Worm (Caenorhabditis elegans) whole organism, L4/young adult: ENCODE results near the gene frh-1.
"Not testable (repeated sequence)": the region's sequence is repeated elsewhere in the genome, so short reads cannot be mapped to it uniquely, and the experiment has no call there.

Source experiments
- W03F9.2 ChIP-seq: fragments of 150-350 bp; optimal IDR thresholded peaks from 2 replicates; lab custom pipeline; 2014; ENCODE audit warnings: missing biosample characterization, missing genetic modification characterization
- dao-5 ChIP-seq: sonication (generic microtip); optimal IDR thresholded peaks from 2 replicates; lab custom pipeline; 2016; ENCODE audit warnings: missing genotype, missing genetic modification characterization, moderate library complexity, missing compliant biosample characterization
- him-1 ChIP-seq: sonication (generic microtip); optimal IDR thresholded peaks from 2 replicates; lab custom pipeline; 2016; ENCODE audit warnings: missing genotype, missing genetic modification reagents, missing genetic modification characterization, missing compliant biosample characterization

frh-1 gene

DNA sequence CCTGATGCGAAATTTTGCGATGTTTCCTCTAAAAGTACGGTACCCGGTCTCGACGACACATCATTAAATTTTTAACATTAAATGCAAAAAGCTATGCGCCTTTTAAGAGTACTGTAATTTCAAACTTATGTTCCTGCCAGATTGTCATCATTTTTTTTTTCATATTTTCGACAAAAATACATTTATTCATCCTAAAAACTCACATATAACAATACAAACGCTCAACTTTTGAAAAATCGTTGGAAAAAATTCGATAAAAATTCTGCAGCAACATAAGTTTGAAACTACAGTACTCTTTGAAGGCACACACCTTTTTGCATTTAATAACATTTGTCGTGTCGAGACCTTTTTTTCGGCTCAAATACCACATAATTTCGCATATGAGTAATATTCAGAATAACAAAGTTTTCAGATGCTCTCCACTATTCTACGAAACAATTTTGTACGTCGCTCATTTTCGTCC is at the start of gene frh-1:
frh-1 (plus strand) TSS at position 413 of the 463 bp plus-strand sequence.
- TF ChIP-seq dao-5 (tag; lab: Kevin White, UChicago) = no peak
- no peak for TF ChIP-seq W03F9.2
- no peak for TF ChIP-seq him-1 (tag; lab: Kevin White, UChicago)

DNA sequence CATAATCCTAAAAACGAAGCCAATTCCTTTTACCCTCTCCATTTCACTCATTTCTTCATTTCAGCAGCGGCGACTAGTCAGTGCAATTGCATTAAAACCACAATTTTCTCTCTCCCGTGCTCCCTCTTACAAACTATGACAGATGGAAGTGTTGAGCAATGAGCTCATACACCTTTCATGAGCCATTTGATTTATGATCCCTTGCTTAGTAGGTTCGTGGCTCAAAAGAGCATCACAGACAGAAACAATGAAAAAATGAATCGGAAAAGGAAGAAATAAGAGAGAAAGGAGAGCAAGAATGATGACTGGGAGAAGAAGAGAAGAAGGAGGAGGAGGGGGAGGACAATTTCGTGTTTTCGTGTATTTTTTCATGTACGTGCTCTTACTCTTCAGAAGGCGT is 45.7 kb upstream of the frh-1 start:
- no peak for TF ChIP-seq dao-5 (tag; lab: Kevin White, UChicago)
- no peak for TF ChIP-seq him-1 (tag; lab: Kevin White, UChicago)
- no peak for TF ChIP-seq W03F9.2

DNA sequence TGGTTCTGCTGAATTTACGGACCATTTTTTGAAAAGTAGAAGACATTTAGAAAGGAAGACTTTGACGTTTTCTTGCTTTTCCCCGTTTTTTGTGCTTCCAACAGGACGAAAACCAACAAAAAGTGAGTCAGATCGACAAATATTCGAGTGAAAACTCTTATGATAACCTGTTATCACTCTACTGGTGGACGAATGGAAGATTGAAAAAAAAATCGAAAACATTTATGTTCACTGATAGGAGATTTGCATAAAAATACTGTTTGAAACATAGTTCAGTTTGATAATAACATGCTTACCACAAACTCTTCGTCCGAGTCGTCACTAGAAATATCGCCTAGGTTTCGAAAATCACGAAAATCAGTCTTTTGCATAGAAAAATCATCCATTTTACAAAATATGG is 44.8 kb upstream of the frh-1 start:
- TF ChIP-seq him-1 (tag; lab: Kevin White, UChicago) (no peak), dao-5 (tag; lab: Kevin White, UChicago) (no peak), W03F9.2 (no peak)

DNA sequence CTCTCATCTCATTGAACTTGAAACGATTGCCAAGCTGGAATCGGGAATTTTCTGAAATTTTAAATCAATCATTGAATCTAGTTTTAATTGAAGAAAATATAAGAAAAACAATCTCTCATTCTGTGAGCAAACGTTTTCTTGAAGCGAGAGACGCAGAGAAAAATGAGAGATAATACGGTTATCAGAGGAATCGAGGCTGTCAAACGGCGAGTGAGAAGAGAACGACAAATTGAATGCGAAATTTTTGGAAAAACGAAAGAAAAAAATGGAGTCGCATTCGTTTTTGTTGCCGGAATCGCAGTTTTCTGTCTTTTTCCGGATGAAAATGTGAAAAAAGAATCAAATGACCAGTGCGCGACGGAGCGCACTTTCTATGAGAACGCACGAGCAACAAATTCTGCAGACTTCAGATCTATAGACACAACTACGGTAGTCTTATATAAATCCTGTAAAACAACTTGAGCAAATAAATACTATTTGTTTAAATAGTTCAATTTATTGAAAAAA is 43.6 kb upstream of the frh-1 start, which contains the start of gene tex-2:
tex-2 (minus strand) TSS at position 51 of the 507 bp plus-strand sequence.
- no peak for TF ChIP-seq him-1 (tag; lab: Kevin White, UChicago)
- peak; percentile 23 for TF ChIP-seq W03F9.2

DNA sequence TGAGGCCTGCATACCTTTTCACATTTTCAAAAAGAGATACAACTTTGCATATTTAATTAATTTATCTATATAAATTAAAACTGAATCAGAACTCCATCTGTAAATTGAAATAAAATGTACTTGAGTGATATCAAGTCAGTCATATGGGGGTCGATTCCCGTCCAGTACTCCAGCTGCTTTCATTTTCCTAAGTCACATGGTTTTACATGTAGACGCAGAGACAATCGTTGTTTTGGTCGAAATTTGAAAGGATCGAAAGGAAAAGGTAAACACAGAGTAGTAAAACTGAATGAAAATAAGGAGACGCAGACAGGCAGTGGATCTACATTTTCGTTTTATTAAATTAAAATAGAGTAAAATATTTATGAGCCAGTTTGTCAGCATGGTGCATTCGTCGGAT is 43.1 kb upstream of the frh-1 start:
- TF ChIP-seq dao-5 (tag; lab: Kevin White, UChicago) (no peak), him-1 (tag; lab: Kevin White, UChicago) (no peak), W03F9.2 (no peak)

DNA sequence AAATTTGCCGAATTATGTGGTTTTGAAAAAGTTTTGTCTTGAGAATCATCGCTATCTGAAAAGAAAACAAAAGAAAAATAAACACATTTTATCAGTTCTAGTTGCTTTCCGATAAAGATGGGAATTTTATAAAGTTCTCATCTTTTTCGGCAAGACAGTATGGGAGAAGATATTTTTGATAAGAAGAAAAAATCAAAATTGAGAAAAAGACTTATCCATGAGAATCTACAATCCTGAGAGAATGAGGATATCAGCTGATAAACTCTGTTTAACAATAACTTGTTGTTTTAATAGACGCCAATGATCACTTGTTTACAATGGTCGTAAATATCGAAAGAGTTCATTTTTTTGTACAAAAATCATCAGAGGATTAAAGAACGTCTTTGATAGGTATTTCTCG is 41.2 kb upstream of the frh-1 start, which contains the start of gene F55C12.6:
F55C12.6 (minus strand) TSS at position 101 of the 400 bp plus-strand sequence.
- TF ChIP-seq him-1 (tag; lab: Kevin White, UChicago) (no peak), W03F9.2 (no peak), dao-5 (tag; lab: Kevin White, UChicago) (no peak)

DNA sequence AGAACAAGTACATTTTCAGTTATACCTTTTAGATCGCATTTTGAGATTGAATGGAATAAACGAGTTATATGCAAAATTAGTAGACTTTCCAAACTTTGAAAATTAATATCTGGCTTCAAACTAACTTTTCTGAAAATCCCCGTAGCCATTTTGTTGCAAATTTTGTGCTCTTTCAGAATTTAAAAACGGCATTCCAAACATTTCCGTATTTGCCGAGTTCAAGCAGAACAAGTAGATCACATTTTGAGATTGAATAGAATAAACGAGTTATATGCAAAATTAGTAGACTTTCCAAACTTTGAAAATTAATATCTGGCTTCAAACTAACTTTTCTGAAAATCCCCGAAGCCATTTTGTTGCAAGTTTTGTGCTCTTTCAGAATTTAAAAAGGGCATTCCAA is 40.7 kb upstream of the frh-1 start, which contains the start of gene F55C12.2:
F55C12.2 (plus strand) TSS at position 301 of the 400 bp plus-strand sequence.
- not testable (repeated sequence) for TF ChIP-seq W03F9.2; dao-5 (tag; lab: Kevin White, UChicago); him-1 (tag; lab: Kevin White, UChicago)

DNA sequence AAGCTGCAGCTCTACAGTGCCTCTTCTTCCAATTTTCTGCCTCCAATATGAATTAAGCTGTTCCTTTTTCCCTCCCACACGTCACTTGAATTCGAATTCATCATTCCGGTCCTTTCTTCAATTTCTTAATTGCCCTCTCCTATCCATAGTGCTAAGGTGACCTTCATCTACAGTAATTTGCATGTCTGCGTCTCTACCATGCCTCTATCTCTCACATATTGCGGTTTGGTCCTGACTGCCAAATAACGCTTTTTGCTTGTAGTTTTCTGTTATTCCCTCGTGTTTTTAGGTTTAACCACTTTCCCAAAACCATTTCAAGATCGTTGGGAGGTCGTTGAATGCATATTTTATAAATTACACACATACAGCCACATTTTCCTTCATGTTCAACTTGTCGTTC is 36.5 kb upstream of the frh-1 start:
- no peak for TF ChIP-seq W03F9.2
- TF ChIP-seq dao-5 (tag; lab: Kevin White, UChicago) = no peak

DNA sequence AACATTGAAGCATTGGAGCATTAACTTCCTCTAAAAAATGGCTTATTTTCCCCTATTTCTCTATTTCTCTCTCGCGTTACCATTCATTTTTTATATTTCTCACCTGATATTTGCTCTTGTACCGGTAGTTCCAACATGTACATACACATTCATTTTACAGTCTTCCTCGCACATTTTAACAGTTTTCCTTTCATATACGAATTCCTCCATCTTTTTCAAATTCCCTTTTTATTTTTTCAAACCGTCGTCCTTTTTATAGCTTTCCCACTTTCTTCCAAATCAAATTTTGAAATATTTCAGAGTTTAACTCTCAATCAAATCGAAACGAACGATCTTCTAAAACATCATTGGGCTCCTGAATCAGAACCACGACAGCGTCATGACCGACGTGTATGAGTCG is 33.0 kb upstream of the frh-1 start, which contains the start of gene rfip-1:
rfip-1 (plus strand) TSS at position 301 of the 400 bp plus-strand sequence.
- no peak for TF ChIP-seq him-1 (tag; lab: Kevin White, UChicago)
- no peak for TF ChIP-seq W03F9.2
- TF ChIP-seq dao-5 (tag; lab: Kevin White, UChicago) = no peak

DNA sequence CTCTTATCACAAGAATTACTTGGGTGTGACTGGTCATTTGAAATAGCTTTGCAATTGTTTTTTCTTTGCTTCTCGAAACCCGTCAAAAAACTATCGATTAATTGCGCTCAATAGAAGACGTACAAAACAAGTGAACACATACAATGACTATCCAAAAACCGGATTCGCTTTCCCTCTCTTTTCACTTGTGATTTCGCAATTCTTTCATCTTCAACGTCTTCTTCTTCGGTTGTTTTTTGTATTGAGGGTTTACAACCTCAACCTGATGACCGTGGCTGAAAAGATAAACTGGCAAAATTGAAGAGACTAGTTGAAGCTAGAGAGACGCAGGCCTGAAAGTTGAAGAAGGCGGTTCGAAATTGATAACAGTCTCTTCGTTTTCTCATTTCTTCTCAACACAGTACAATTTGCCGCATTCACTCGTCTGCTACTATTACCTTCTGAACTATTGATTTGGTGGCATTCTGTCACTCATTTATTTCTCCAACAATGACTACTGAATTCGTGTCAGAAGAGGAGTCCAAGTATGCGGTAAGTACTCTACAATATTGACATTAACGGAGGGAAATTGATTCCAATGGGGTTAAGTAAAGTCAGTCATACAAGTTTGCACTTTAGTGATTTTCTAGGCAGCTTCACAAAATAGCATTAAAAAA is 31.1 kb upstream of the frh-1 start:
- no peak for TF ChIP-seq dao-5 (tag; lab: Kevin White, UChicago)
- TF ChIP-seq W03F9.2 = no peak
- no peak for TF ChIP-seq him-1 (tag; lab: Kevin White, UChicago)

DNA sequence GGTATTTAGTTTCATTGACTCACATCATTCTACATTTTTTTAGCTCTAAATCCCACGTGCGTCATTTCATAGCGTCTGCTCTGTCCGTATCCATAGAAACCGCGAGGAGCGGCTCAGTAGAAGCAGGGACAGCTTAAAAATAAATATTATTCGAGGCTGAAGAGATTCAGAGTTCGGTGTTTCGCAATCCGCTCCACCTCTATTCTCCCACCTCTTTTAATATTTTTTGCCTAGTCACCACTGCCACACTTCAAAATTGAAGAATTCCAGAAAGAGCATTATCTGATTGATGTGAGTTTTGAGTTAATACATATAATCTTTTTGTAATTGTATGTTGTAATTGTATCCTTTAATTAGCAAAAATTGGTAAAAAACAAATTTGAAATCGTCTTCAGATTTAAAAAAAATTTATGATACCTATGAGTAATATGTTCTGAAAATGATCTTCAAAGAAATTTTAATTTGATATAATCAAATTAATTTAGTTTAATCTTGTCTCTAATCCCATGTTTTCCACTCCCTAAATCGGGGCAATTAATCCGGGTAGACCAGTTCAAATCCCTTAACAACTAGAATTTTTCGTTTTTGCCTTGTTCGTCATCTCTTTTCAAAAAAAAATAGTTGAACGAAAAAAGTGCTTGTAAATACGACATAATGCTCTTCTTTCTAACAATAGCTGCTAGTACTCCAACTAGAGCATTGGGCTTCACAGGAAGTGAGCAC is 27.6 kb upstream of the frh-1 start:
- TF ChIP-seq W03F9.2 = no peak
- TF ChIP-seq dao-5 (tag; lab: Kevin White, UChicago) = no peak
- TF ChIP-seq him-1 (tag; lab: Kevin White, UChicago) = no peak

DNA sequence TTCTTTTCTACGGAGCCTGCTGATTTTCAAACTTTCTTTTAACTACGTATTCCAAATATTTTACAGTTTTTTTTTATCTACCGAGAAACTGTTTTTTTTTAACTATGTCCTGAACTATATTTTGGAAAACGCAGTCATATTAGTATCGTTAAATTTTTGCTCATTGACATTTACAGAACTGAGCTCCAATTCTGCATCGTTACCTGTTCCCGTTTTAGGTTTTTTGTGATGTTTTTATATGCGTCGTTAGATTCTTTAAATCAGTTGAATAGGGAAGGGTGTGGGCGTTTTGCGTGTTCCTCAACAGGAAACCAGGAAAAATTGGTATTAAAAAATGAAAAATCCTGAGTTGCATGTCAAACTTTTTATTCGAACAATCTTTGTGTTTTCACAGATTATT is 24.4 kb upstream of the frh-1 start:
- TF ChIP-seq W03F9.2 = no peak
- TF ChIP-seq dao-5 (tag; lab: Kevin White, UChicago) = no peak
- TF ChIP-seq him-1 (tag; lab: Kevin White, UChicago) = no peak

DNA sequence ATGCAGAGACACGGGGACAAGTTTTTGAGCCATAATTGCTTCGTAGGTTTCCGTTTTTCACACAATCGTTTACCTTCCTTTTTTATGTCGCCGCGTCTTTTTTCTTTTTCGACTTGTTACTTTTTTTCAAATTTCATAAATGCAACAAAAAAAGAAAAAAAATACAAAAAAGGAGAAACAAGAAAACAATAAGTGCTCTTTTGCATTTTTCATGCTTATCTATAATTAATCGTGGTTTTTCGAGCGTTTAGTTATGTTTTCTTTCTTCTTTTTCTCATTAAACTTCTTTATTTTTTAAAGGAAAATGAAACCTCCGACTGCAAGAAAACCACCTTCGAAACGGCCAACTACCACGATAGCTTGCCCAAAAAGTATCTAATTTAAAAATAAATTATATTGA is 21.4 kb upstream of the frh-1 start, which contains the start of gene F59G1.4:
F59G1.4 (plus strand) TSS at position 301 of the 400 bp plus-strand sequence.
- TF ChIP-seq him-1 (tag; lab: Kevin White, UChicago) (no peak), W03F9.2 (no peak), dao-5 (tag; lab: Kevin White, UChicago) (no peak)

DNA sequence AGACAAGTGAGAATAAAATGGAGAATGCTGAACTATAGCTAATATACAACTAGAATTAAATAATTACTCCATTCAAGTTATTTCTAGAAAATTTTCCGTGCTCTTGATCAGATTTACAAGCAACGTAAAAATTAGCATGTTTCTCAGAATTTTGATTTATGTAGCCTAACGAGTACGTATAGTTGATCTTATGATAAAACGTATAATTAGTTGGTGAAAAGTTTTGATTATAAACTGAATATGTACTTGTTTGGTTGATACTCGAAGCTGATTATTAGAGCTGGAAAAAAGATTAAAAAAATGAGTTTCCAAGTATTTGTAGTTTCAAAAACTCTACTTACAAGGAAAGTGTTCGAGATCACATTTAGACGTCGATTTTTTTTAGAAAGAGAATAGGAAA is 20.7 kb upstream of the frh-1 start:
- no peak for TF ChIP-seq W03F9.2
